Worm (Caenorhabditis elegans): ENCODE measurements around the gene F54F2.9.

DNA sequence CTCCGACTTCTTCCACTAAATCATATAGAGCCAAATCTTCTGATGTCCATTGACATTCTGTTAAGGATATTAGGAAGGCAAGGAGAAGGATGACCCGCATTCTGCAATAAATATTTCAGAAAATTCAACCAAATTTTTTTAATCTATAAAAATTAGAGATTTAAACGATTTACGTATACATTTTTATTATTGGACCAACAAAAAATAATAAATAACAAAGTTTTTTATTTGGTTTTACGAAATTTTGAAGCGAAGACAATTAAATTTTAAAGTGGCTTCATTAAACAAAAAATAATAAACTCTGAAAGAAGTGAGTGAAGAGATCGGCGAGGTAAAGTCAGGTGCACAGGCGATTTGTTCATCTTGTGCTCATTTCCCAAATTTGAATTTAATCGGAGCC is at the start of gene F54F2.9:
- TF ChIP-seq dao-5 (tag; optimal IDR thresholded peaks at IDR 0.05) (no peak), W03F9.2 (tag; optimal IDR thresholded peaks at IDR 0.05) (no peak), him-1 (tag; optimal IDR thresholded peaks at IDR 0.05) (no peak)
